Fruit fly (Drosophila melanogaster): ENCODE data around the gene CG4297.

- TF ChIP-seq Myc (optimal IDR thresholded peaks at IDR 0.05), result no peak
- no peak for TF ChIP-seq h (optimal IDR thresholded peaks at IDR 0.05)
- TF ChIP-seq psq (optimal IDR thresholded peaks at IDR 0.05), result no peak
- TF ChIP-seq insv (optimal IDR thresholded peaks at IDR 0.05), result no peak
- TF ChIP-seq Sin3A (optimal IDR thresholded peaks at IDR 0.05), result no peak
- no peak for TF ChIP-seq ttk (optimal IDR thresholded peaks at IDR 0.05)
Measured at dm6 chr2L:427338-428234, 44.4 kb downstream of the CG4297 start.
